Fruit fly (Drosophila melanogaster) whole organism, embryonic: ENCODE measurements around the gene dind.

Source experiments
- Aef1 ChIP-seq: fragments of 200-800 bp; sonication (Bioruptor generic); IDR thresholded peaks from 3 replicates; pipeline ENCODE4 v1.3.6; 2022; ENCODE audit warnings: missing biosample characterization, missing genetic modification characterization
- B-H2 ChIP-seq: fragments of 200-800 bp; sonication (Bioruptor generic); optimal IDR thresholded peaks from 2 replicates; lab custom pipeline; 2018; ENCODE audit warnings: missing biosample characterization, mild to moderate bottlenecking, missing genetic modification characterization
- Bgb ChIP-seq: fragments of 200-800 bp; sonication (Bioruptor generic); IDR thresholded peaks from 2 replicates; pipeline ENCODE4 v1.3.6; 2022; ENCODE audit warnings: missing biosample characterization, missing genetic modification characterization; ENCODE audit not compliant: partially characterized antibody
- CG11695 ChIP-seq: fragments of 200-800 bp; sonication (Bioruptor generic); IDR thresholded peaks from 3 replicates; pipeline ENCODE4 v1.3.6; 2022; ENCODE audit warnings: missing biosample characterization, missing genetic modification characterization
- CG12236 ChIP-seq: fragments of 200-800 bp; sonication (Bioruptor generic); optimal IDR thresholded peaks from 2 replicates; lab custom pipeline; 2016; ENCODE audit warnings: missing biosample characterization, missing genetic modification characterization
- CG12769 ChIP-seq: fragments of 200-800 bp; sonication (Bioruptor generic); optimal IDR thresholded peaks from 2 replicates; lab custom pipeline; 2019; ENCODE audit warnings: missing biosample characterization, mild to moderate bottlenecking, missing genetic modification characterization, moderate library complexity
- CG13424 ChIP-seq: fragments of 200-800 bp; sonication (Bioruptor generic); optimal IDR thresholded peaks from 2 replicates; lab custom pipeline; 2019; ENCODE audit warnings: missing biosample characterization, mild to moderate bottlenecking, missing genetic modification characterization, moderate library complexity
- CG17912 ChIP-seq: fragments of 200-800 bp; sonication (Bioruptor generic); optimal IDR thresholded peaks from 2 replicates; lab custom pipeline; 2018; ENCODE audit warnings: missing biosample characterization, mild to moderate bottlenecking, missing genetic modification characterization
- CG2116 ChIP-seq: fragments of 200-800 bp; sonication (Bioruptor generic); optimal IDR thresholded peaks from 3 replicates; lab custom pipeline; 2018; ENCODE audit warnings: missing biosample characterization, mild to moderate bottlenecking, missing genetic modification characterization
- CG2120 ChIP-seq: fragments of 200-800 bp; sonication (Bioruptor generic); optimal IDR thresholded peaks from 3 replicates; lab custom pipeline; 2016; ENCODE audit warnings: missing biosample characterization, missing genetic modification characterization
- CG31365 ChIP-seq: fragments of 200-800 bp; sonication (Bioruptor generic); optimal IDR thresholded peaks from 2 replicates; lab custom pipeline; 2018; ENCODE audit warnings: missing biosample characterization, mild to moderate bottlenecking, missing genetic modification characterization
- CG34376 ChIP-seq: fragments of 200-800 bp; sonication (Bioruptor generic); optimal IDR thresholded peaks from 2 replicates; lab custom pipeline; 2018; ENCODE audit warnings: missing biosample characterization, mild to moderate bottlenecking, missing genetic modification characterization
- CG4617 ChIP-seq: fragments of 200-800 bp; sonication (Bioruptor generic); optimal IDR thresholded peaks from 3 replicates; lab custom pipeline; 2016; ENCODE audit warnings: missing biosample characterization, missing genetic modification characterization, borderline replicate concordance
- CrebB ChIP-seq: fragments of 200-800 bp; sonication (Bioruptor generic); optimal IDR thresholded peaks from 3 replicates; lab custom pipeline; 2018; ENCODE audit warnings: missing biosample characterization, mild to moderate bottlenecking, missing genetic modification characterization
- Deaf1 ChIP-seq: fragments of 200-800 bp; optimal IDR thresholded peaks from 3 replicates; lab custom pipeline; 2019; ENCODE audit warnings: missing biosample characterization, mild to moderate bottlenecking, missing genetic modification characterization, moderate library complexity
- Dfd ChIP-seq, 2 experiments: fragments of >200 bp; optimal IDR thresholded peaks; 2 replicates each; lab custom pipeline; 2017; ENCODE audit warnings: missing biosample characterization in 2 of 2, missing genetic modification characterization in 2 of 2
- Doc3 ChIP-seq: fragments of 200-800 bp; sonication (Bioruptor generic); IDR thresholded peaks from 3 replicates; pipeline ENCODE4 v1.3.6; 2022; ENCODE audit warnings: missing biosample characterization, missing genetic modification characterization; ENCODE audit not compliant: partially characterized antibody
- Drgx ChIP-seq: fragments of 200-800 bp; sonication (Bioruptor generic); IDR thresholded peaks from 2 replicates; pipeline ENCODE4 v1.3.6; 2022; ENCODE audit warnings: missing biosample characterization, missing genetic modification characterization
- E2f2 ChIP-seq: fragments of 200-800 bp; sonication (Bioruptor generic); IDR thresholded peaks from 2 replicates; pipeline ENCODE4 v1.3.6; 2022; ENCODE audit warnings: missing biosample characterization, missing genetic modification characterization
- Fer1 ChIP-seq: fragments of 200-800 bp; sonication (Bioruptor generic); optimal IDR thresholded peaks from 2 replicates; lab custom pipeline; 2017; ENCODE audit warnings: missing biosample characterization, mild to moderate bottlenecking, missing genetic modification characterization
- GATAe ChIP-seq: fragments of 200-800 bp; sonication (Bioruptor generic); conservative IDR thresholded peaks from 2 replicates; pipeline ENCODE4 v1.3.6; 2022; ENCODE audit warnings: missing biosample characterization, missing genetic modification characterization
- HmgZ ChIP-seq: fragments of 200-800 bp; sonication (Bioruptor generic); optimal IDR thresholded peaks from 2 replicates; lab custom pipeline; 2018; ENCODE audit warnings: missing biosample characterization, mild to moderate bottlenecking, missing genetic modification characterization
- Med ChIP-seq: fragments of 200-800 bp; sonication (Bioruptor generic); peaks from one replicate; lab custom pipeline; 2016; ENCODE audit warnings: missing biosample characterization, missing genetic modification characterization, mild to moderate bottlenecking, inconsistent platforms, moderate library complexity
- Mrtf ChIP-seq: fragments of 200-800 bp; sonication (Bioruptor generic); IDR thresholded peaks from 3 replicates; pipeline ENCODE4 v1.3.6; 2022; ENCODE audit warnings: missing biosample characterization, missing genetic modification characterization
- Neu2 ChIP-seq: fragments of 200-800 bp; sonication (Bioruptor generic); optimal IDR thresholded peaks from 3 replicates; lab custom pipeline; 2016; ENCODE audit warnings: missing biosample characterization, missing genetic modification characterization, borderline replicate concordance
- Nf-YC ChIP-seq: fragments of 200-800 bp; optimal IDR thresholded peaks from 3 replicates; lab custom pipeline; 2019; ENCODE audit warnings: missing biosample characterization, mild to moderate bottlenecking, missing genetic modification characterization, moderate library complexity
- Oaz ChIP-seq: fragments of 200-800 bp; sonication (Bioruptor generic); IDR thresholded peaks from 2 replicates; pipeline ENCODE4 v1.3.6; 2022; ENCODE audit warnings: missing biosample characterization, missing genetic modification characterization
- Rfx ChIP-seq: fragments of 200-800 bp; sonication (Bioruptor generic); IDR thresholded peaks from 2 replicates; pipeline ENCODE4 v1.3.6; 2022; ENCODE audit warnings: missing biosample characterization, missing genetic modification characterization
- TFAM ChIP-seq: fragments of 200-800 bp; sonication (Bioruptor generic); optimal IDR thresholded peaks from 2 replicates; lab custom pipeline; 2017; ENCODE audit warnings: missing biosample characterization, missing genetic modification characterization, inconsistent platforms
- ash1 ChIP-seq: fragments of 200-800 bp; sonication (Bioruptor generic); optimal IDR thresholded peaks from 2 replicates; lab custom pipeline; 2018; ENCODE audit warnings: missing biosample characterization, mild to moderate bottlenecking, missing genetic modification characterization
- bab2 ChIP-seq: fragments of 200-800 bp; sonication (Bioruptor generic); optimal IDR thresholded peaks from 2 replicates; lab custom pipeline; 2016; ENCODE audit warnings: missing biosample characterization, missing genetic modification characterization
- br ChIP-seq: fragments of >200 bp; optimal IDR thresholded peaks from 2 replicates; lab custom pipeline; 2017
- chinmo ChIP-seq: fragments of 200-800 bp; sonication (Bioruptor generic); IDR thresholded peaks from 4 replicates; pipeline ENCODE4 v1.3.6; 2022; ENCODE audit warnings: missing biosample characterization, missing genetic modification characterization; ENCODE audit not compliant: partially characterized antibody
- crol ChIP-seq: fragments of 200-800 bp; sonication (Bioruptor generic); IDR thresholded peaks from 2 replicates; pipeline ENCODE4 v1.3.6; 2022; ENCODE audit warnings: missing biosample characterization, missing genetic modification characterization
- ems ChIP-seq: fragments of 200-800 bp; sonication (Bioruptor generic); optimal IDR thresholded peaks from 3 replicates; lab custom pipeline; 2016; ENCODE audit warnings: missing biosample characterization, missing genetic modification characterization
- ewg ChIP-seq: fragments of 200-800 bp; sonication (Bioruptor generic); optimal IDR thresholded peaks from 3 replicates; lab custom pipeline; 2017; ENCODE audit warnings: mild to moderate bottlenecking, missing biosample characterization, missing genetic modification reagents, missing genetic modification characterization
- exex ChIP-seq: fragments of 200-800 bp; sonication (Bioruptor generic); optimal IDR thresholded peaks from 4 replicates; lab custom pipeline; 2018; ENCODE audit warnings: missing biosample characterization, mild to moderate bottlenecking, missing genetic modification characterization, moderate library complexity
- grn ChIP-seq: fragments of 200-800 bp; sonication (Bioruptor generic); optimal IDR thresholded peaks from 3 replicates; lab custom pipeline; 2017; ENCODE audit warnings: missing biosample characterization, missing genetic modification characterization
- hbn ChIP-seq: fragments of 200-800 bp; sonication (Bioruptor generic); IDR thresholded peaks from 2 replicates; pipeline ENCODE4 v1.3.6; 2022; ENCODE audit warnings: missing biosample characterization, missing genetic modification characterization; ENCODE audit not compliant: partially characterized antibody
- ind ChIP-seq: fragments of 200-800 bp; sonication (Bioruptor generic); optimal IDR thresholded peaks from 3 replicates; lab custom pipeline; 2016; ENCODE audit warnings: missing biosample characterization, missing genetic modification characterization
- kay ChIP-seq: fragments of 200-800 bp; sonication (Bioruptor generic); optimal IDR thresholded peaks from 2 replicates; lab custom pipeline; 2016; ENCODE audit warnings: missing biosample characterization, missing genetic modification characterization
- ken ChIP-seq: fragments of 200-800 bp; sonication (Bioruptor generic); IDR thresholded peaks from 3 replicates; pipeline ENCODE4 v1.3.6; 2022; ENCODE audit warnings: missing biosample characterization, missing genetic modification characterization
- lab ChIP-seq: fragments of 200-800 bp; sonication (Bioruptor generic); optimal IDR thresholded peaks from 3 replicates; lab custom pipeline; 2017; ENCODE audit warnings: missing biosample characterization, missing genetic modification characterization, mild to moderate bottlenecking, moderate library complexity, missing genetic modification reagents
- lbe ChIP-seq: fragments of 200-800 bp; sonication (Bioruptor generic); optimal IDR thresholded peaks from 2 replicates; lab custom pipeline; 2016; ENCODE audit warnings: missing biosample characterization, mild to moderate bottlenecking, missing genetic modification characterization
- mirr ChIP-seq: fragments of 200-800 bp; sonication (Bioruptor generic); optimal IDR thresholded peaks from 3 replicates; lab custom pipeline; 2018; ENCODE audit warnings: missing biosample characterization, mild to moderate bottlenecking, missing genetic modification characterization
- nerfin-1 ChIP-seq: fragments of 200-800 bp; sonication (Bioruptor generic); optimal IDR thresholded peaks from 3 replicates; lab custom pipeline; 2019; ENCODE audit warnings: missing biosample characterization, mild to moderate bottlenecking, missing genetic modification characterization, moderate library complexity
- pzg ChIP-seq: fragments of 200-800 bp; sonication (Bioruptor generic); optimal IDR thresholded peaks from 3 replicates; lab custom pipeline; 2018; ENCODE audit warnings: missing biosample characterization, mild to moderate bottlenecking, missing genetic modification characterization, moderate library complexity
- sug ChIP-seq: fragments of 200-800 bp; optimal IDR thresholded peaks from 2 replicates; lab custom pipeline; 2019; ENCODE audit warnings: missing biosample characterization, mild to moderate bottlenecking, missing genetic modification characterization, moderate library complexity
- wor ChIP-seq: fragments of 200-800 bp; sonication (Bioruptor generic); IDR thresholded peaks from 2 replicates; pipeline ENCODE4 v1.3.6; 2022; ENCODE audit warnings: missing biosample characterization, missing genetic modification characterization

dind gene

dm6 chr3R:18681054-18681453 lies 3.7 kb upstream of the dind start (continued):
- TF ChIP-seq Oaz (GFP tag; lab: Robert Waterston, UW) (no peak), mirr (GFP tag; lab: Kevin White, UChicago) (no peak), CG2116 (GFP tag; lab: Kevin White, UChicago) (no peak), Doc3 (GFP tag; lab: Robert Waterston, UW) (no peak), Bgb (no peak), Med (GFP tag; lab: Kevin White, UChicago) (peak; percentile 73), bab2 (GFP tag; lab: Kevin White, UChicago) (no peak), chinmo (GFP tag; lab: Robert Waterston, UW) (0 out of 4 replicates have a peak, but pooled peaks have one; percentile 38), wor (GFP tag; lab: Robert Waterston, UW) (no peak), Dfd (GFP tag; optimal IDR thresholded peaks at IDR 0.05; lab: Kevin White, UChicago) (no peak), ken (GFP tag; lab: Robert Waterston, UW) (no peak), Fer1 (no peak), E2f2 (GFP tag; lab: Robert Waterston, UW) (peak; percentile 51), CG4617 (GFP tag; lab: Kevin White, UChicago) (no peak), CrebB (tag; lab: Kevin White, UChicago) (no peak), ind (GFP tag; lab: Kevin White, UChicago) (no peak), br (lab: Kevin White, UChicago) (no peak), CG17912 (GFP tag; lab: Kevin White, UChicago) (no peak), kay (GFP tag; lab: Kevin White, UChicago) (no peak), Rfx (GFP tag; lab: Robert Waterston, UW) (no peak)

- peak; percentile 68 for TF ChIP-seq nerfin-1
- no peak for TF ChIP-seq ems (GFP tag; lab: Kevin White, UChicago)
- no peak for TF ChIP-seq Neu2
- TF ChIP-seq ash1 (GFP tag; lab: Kevin White, UChicago): no peak
- TF ChIP-seq Deaf1 (tag; lab: Kevin White, UChicago): peak; percentile 86
- no peak for TF ChIP-seq CG13424 (tag; lab: Kevin White, UChicago)
- TF ChIP-seq Aef1 (GFP tag; lab: Robert Waterston, UW): no peak
- TF ChIP-seq lbe (GFP tag; lab: Kevin White, UChicago): no peak
- TF ChIP-seq CG12236 (GFP tag; lab: Kevin White, UChicago): no peak
- no peak for TF ChIP-seq CG12769 (tag; lab: Kevin White, UChicago)
- TF ChIP-seq crol (GFP tag; lab: Robert Waterston, UW): no peak
- TF ChIP-seq Nf-YC (tag; lab: Kevin White, UChicago): peak; percentile 47
- peak; percentile 15 for TF ChIP-seq ewg
- TF ChIP-seq hbn: no peak
- TF ChIP-seq Drgx (GFP tag; lab: Robert Waterston, UW): 0 out of 2 replicates have a peak, but pooled peaks have one; percentile 6
Measured at dm6 chr3R:18680332-18680731, 3.0 kb upstream of the dind start, which contains the start of the genes CG46318 and ChT. Gene CG46318, plus strand, starts transcription at chr3R:18680604. Gene ChT, plus strand, starts transcription at chr3R:18680604.

DNA sequence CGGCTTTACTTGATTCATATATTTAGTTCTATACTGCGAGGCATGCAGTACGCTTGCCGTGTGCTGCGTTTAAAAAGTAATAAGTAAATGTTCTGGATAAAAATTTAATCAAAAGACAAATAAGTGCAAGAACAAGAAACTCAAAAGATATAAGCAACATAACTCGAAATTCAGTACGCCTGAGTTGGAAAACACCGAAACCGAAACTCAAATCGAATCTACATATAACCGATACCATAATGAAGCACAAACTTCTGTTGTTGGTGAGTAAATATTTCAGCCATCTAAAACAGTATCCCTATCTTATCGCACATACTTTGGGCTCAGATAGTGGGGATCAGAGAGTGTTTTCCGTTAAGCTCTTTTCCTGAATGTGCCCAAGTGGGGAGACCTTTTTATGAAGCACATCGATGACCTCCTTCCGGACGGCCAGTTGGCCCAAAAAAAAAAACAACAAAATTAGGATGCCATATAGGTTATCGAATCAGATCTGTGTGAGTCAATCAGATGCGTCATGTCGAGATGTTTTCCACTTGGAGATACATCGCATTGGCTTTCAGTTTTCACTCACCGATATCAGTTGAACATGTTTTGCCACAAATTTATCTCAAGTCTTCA lies 6.1 kb downstream of the dind start, which contains the start of gene CG31230:
TSS of gene CG31230 (plus strand) at position 568 of the 618 bp plus-strand sequence.
- TF ChIP-seq CG11695 (GFP tag; lab: Robert Waterston, UW) (peak; percentile 13; the same call in 1 of the 3 replicates), CG31365 (tag; lab: Kevin White, UChicago) (peak; percentile 2), B-H2 (peak; percentile 1), exex (peak; percentile 62), mirr (GFP tag; lab: Kevin White, UChicago) (peak; percentile 0), CG2120 (GFP tag; lab: Kevin White, UChicago) (no peak), grn (peak; percentile 4), TFAM (GFP tag; lab: Kevin White, UChicago) (no peak), CG34376 (GFP tag; lab: Kevin White, UChicago) (peak; percentile 11), GATAe (GFP tag; lab: Robert Waterston, UW) (peak; percentile 71; the same call in 1 of the 2 replicates), pzg (GFP tag; lab: Kevin White, UChicago) (no peak), lab (GFP tag; lab: Kevin White, UChicago) (peak; percentile 29), Mrtf (GFP tag; lab: Robert Waterston, UW) (no peak), Med (GFP tag; lab: Kevin White, UChicago) (peak; percentile 39), sug (tag; lab: Kevin White, UChicago) (peak; percentile 16), HmgZ (tag; lab: Kevin White, UChicago) (peak; percentile 41)
